Fruit fly (Drosophila melanogaster): ENCODE results near the gene Mhcl.

Mhcl gene

DNA sequence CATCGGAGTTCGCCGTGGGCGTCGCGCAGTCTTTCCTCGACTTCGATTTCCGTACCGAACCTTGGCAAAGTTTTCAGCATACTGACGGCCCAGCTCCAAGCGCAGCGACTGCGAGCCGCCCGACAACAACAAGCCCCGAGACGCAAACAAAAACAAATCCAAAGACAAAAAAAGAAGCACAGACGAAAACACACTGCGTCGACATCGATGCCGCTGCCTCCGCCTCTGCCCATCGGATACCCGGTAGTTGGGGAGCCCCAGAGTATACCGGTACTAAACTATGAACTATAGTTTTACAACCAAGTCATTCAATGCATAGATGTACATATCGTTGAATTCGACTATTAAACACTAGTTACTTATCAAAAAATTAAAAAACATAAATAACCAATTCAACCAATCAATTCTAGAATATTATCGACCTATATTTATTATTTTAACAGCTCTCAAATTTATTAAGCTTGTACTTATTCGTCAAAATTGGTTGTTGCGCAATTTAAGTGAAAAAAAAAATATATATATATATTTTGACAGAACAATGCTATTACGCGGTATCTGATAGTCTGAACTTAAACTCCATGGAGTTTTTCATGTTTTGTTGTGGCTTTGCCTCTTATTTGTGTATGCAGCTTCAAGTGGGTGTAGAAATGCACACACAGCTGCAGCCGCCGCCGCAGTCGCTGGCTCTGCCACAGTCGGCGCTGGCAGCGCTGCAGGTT, 4.4 kb downstream of the Mhcl start (continued):
- TF ChIP-seq CG8290 (GFP tag; optimal IDR thresholded peaks at IDR 0.05) (peak; percentile 15), CG8290 (tag; optimal IDR thresholded peaks at IDR 0.05) (peak in 1 of 2 experiments; percentile 21), lmd (GFP tag; IDR thresholded peaks at IDR 0.05) (peak; percentile 58), vfl (GFP tag; optimal IDR thresholded peaks at IDR 0.05) (no peak), chn (GFP tag; optimal IDR thresholded peaks at IDR 0.05) (peak; percentile 51), CG30431 (GFP tag; optimal IDR thresholded peaks at IDR 0.05) (peak; percentile 55), CG6175 (GFP tag; IDR thresholded peaks at IDR 0.05) (no peak), trem (tag; optimal IDR thresholded peaks at IDR 0.05) (peak; percentile 61), pum (GFP tag; optimal IDR thresholded peaks at IDR 0.05) (peak; percentile 39), gem (tag; optimal IDR thresholded peaks at IDR 0.05) (peak; percentile 92), Rfx (GFP tag; IDR thresholded peaks at IDR 0.05) (no peak), CG4282 (GFP tag; optimal IDR thresholded peaks at IDR 0.05) (no peak), hb (GFP tag; IDR thresholded peaks at IDR 0.05; ENCODE audit: partially characterized antibody) (no peak), Xrp1 (GFP tag; IDR thresholded peaks at IDR 0.05) (peak; percentile 63), CG2678 (tag; optimal IDR thresholded peaks at IDR 0.05) (peak; percentile 89), Lim3 (GFP tag; IDR thresholded peaks at IDR 0.05) (no peak), Antp (GFP tag; optimal IDR thresholded peaks at IDR 0.05) (no peak), Hr3 (GFP tag; optimal IDR thresholded peaks at IDR 0.05) (peak; percentile 82), CG3847 (GFP tag; IDR thresholded peaks at IDR 0.05) (no peak), CG6254 (GFP tag; optimal IDR thresholded peaks at IDR 0.05) (peak; percentile 81), CG16779 (GFP tag; IDR thresholded peaks at IDR 0.05) (no peak), esg (GFP tag; conservative IDR thresholded peaks at IDR 0.05) (peak; percentile 48), CG13775 (GFP tag; optimal IDR thresholded peaks at IDR 0.05) (peak; percentile 70), CG11696 (GFP tag; IDR thresholded peaks at IDR 0.05) (no peak), BEAF-32 (GFP tag; optimal IDR thresholded peaks at IDR 0.05) (no peak), gro (GFP tag; optimal IDR thresholded peaks at IDR 0.05) (no peak), al (GFP tag; IDR thresholded peaks at IDR 0.05) (no peak), D19A (tag; optimal IDR thresholded peaks at IDR 0.05) (peak; percentile 85), CG2202 (tag; optimal IDR thresholded peaks at IDR 0.05) (peak; percentile 51), CG12391 (tag; optimal IDR thresholded peaks at IDR 0.05) (peak; percentile 87), Ada2b (GFP tag; IDR thresholded peaks at IDR 0.05) (no peak; the same call in none of the 2 replicates), H2.0 (GFP tag; IDR thresholded peaks at IDR 0.05) (no peak), gsb (GFP tag; IDR thresholded peaks at IDR 0.05) (no peak), Fer2 (tag; optimal IDR thresholded peaks at IDR 0.05) (no peak), Eip74EF (GFP tag; optimal IDR thresholded peaks at IDR 0.05) (peak in 1 of 2 experiments; percentile 86), fd64A (GFP tag; optimal IDR thresholded peaks at IDR 0.05) (no peak), CoRest (tag; optimal IDR thresholded peaks at IDR 0.05) (peak; percentile 88), CG2889 (GFP tag; IDR thresholded peaks at IDR 0.05) (no peak), CG4328 (GFP tag; optimal IDR thresholded peaks at IDR 0.05) (peak; percentile 54), CG18619 (GFP tag; optimal IDR thresholded peaks at IDR 0.05) (peak; percentile 76), crc (GFP tag; optimal IDR thresholded peaks at IDR 0.05) (no peak), CG11398 (GFP tag; optimal IDR thresholded peaks at IDR 0.05) (no peak), Sox102F (GFP tag; optimal IDR thresholded peaks at IDR 0.05) (peak; percentile 90), Gsc (GFP tag; IDR thresholded peaks at IDR 0.05) (0 out of 2 replicates have a peak, but pooled peaks have one; percentile 9), CG1647 (GFP tag; optimal IDR thresholded peaks at IDR 0.05) (no peak), twi (tag; optimal IDR thresholded peaks at IDR 0.05) (peak; percentile 51), CG8924 (tag; optimal IDR thresholded peaks at IDR 0.05) (peak; percentile 87), cg (GFP tag; optimal IDR thresholded peaks at IDR 0.05) (peak; percentile 20), Lpt (GFP tag; optimal IDR thresholded peaks at IDR 0.05) (no peak), CG31365 (tag; optimal IDR thresholded peaks at IDR 0.05) (no peak), CG12942 (GFP tag; optimal IDR thresholded peaks at IDR 0.05) (peak; percentile 48)
